Fruit fly (Drosophila melanogaster) whole organism, wandering third instar larva: ENCODE data around the gene Spase25.

Experiments
- Abd-B ChIP-seq: fragments of >200 bp; optimal IDR thresholded peaks from 2 replicates; lab custom pipeline; 2017; ENCODE audit warnings: missing biosample characterization, missing genetic modification characterization
- CG32264 ChIP-seq: fragments of 200-800 bp; sonication (Bioruptor generic); optimal IDR thresholded peaks from 2 replicates; lab custom pipeline; 2016; ENCODE audit warnings: missing biosample characterization, missing genetic modification characterization
- CG9705 ChIP-seq: fragments of 200-800 bp; sonication (Bioruptor generic); optimal IDR thresholded peaks from 2 replicates; lab custom pipeline; 2018; ENCODE audit warnings: missing biosample characterization, mild to moderate bottlenecking, missing genetic modification characterization
- CrebA ChIP-seq: fragments of 200-800 bp; sonication (Bioruptor generic); optimal IDR thresholded peaks from 2 replicates; lab custom pipeline; 2016; ENCODE audit warnings: missing biosample characterization, mild to moderate bottlenecking, missing genetic modification characterization, borderline replicate concordance
- Dif ChIP-seq: fragments of 200-275, 200-300 bp; sonication (Bioruptor generic); optimal IDR thresholded peaks from 2 replicates; lab custom pipeline; 2018; ENCODE audit warnings: missing biosample characterization, missing genetic modification characterization; ENCODE audit not compliant: partially characterized antibody
- GATAd ChIP-seq: sonication (Bioruptor generic); optimal IDR thresholded peaks from 2 replicates; lab custom pipeline; 2016; ENCODE audit warnings: missing biosample characterization, missing genetic modification characterization
- HLH106 ChIP-seq: fragments of 200-800 bp; optimal IDR thresholded peaks from 3 replicates; lab custom pipeline; 2019; ENCODE audit warnings: missing biosample characterization, mild to moderate bottlenecking, missing genetic modification characterization, moderate library complexity
- Hnf4 ChIP-seq: fragments of 200-800 bp; sonication (Bioruptor generic); optimal IDR thresholded peaks from 2 replicates; lab custom pipeline; 2016; ENCODE audit warnings: missing biosample characterization, mild to moderate bottlenecking, missing genetic modification characterization
- Hr78 ChIP-seq: fragments of >200 bp; optimal IDR thresholded peaks from 2 replicates; lab custom pipeline; 2017; ENCODE audit warnings: missing biosample characterization, missing genetic modification characterization
- Hr83 ChIP-seq: fragments of 200-300 bp; sonication (Bioruptor generic); optimal IDR thresholded peaks from 2 replicates; lab custom pipeline; 2016; ENCODE audit warnings: missing biosample characterization, mild to moderate bottlenecking, missing genetic modification characterization, moderate library complexity; ENCODE audit not compliant: poor library complexity, severe bottlenecking
- Jra ChIP-seq: sonication (Bioruptor generic); optimal IDR thresholded peaks from 2 replicates; lab custom pipeline; 2016; ENCODE audit warnings: missing biosample characterization, missing genetic modification characterization
- Mio ChIP-seq: sonication (Bioruptor generic); optimal IDR thresholded peaks from 2 replicates; lab custom pipeline; 2016; ENCODE audit warnings: missing biosample characterization, missing genetic modification characterization
- N ChIP-seq: fragments of >200 bp; optimal IDR thresholded peaks from 2 replicates; lab custom pipeline; 2018; ENCODE audit warnings: missing biosample characterization, missing external identifiers, missing genetic modification characterization
- OdsH ChIP-seq: fragments of 200-800 bp; sonication (Bioruptor generic); optimal IDR thresholded peaks from 2 replicates; lab custom pipeline; 2016; ENCODE audit warnings: missing biosample characterization, mild to moderate bottlenecking, missing genetic modification characterization
- Rel ChIP-seq, 2 experiments: fragments of 200-800 bp; sonication (Bioruptor generic) in 1 of 2; optimal IDR thresholded peaks; 2 replicates in 1 of 2; 3 replicates in 1 of 2; lab custom pipeline; 2016 to 2019; ENCODE audit warnings: mild to moderate bottlenecking in 2 of 2, missing biosample characterization in 2 of 2, missing genetic modification characterization in 2 of 2, moderate library complexity in 1 of 2
- Sp1 ChIP-seq: fragments of 200-800 bp; sonication (Bioruptor generic); optimal IDR thresholded peaks from 3 replicates; lab custom pipeline; 2019; ENCODE audit warnings: missing biosample characterization, mild to moderate bottlenecking, missing genetic modification characterization, moderate library complexity
- Vsx2 ChIP-seq: fragments of 200-300, 225-300 bp; sonication (Bioruptor generic); optimal IDR thresholded peaks from 2 replicates; lab custom pipeline; 2018; ENCODE audit warnings: missing biosample characterization, missing genetic modification characterization; ENCODE audit not compliant: partially characterized antibody
- br ChIP-seq: fragments of 200-800 bp; sonication (Bioruptor generic); optimal IDR thresholded peaks from 2 replicates; lab custom pipeline; 2016; ENCODE audit warnings: missing biosample characterization, missing genetic modification characterization
- brk ChIP-seq: fragments of 200-800 bp; sonication (Bioruptor generic); optimal IDR thresholded peaks from 2 replicates; lab custom pipeline; 2016; ENCODE audit warnings: missing biosample characterization, mild to moderate bottlenecking, missing genetic modification characterization
- dl ChIP-seq, 2 experiments: fragments of 175-275, 200-275 bp in 1 of 2; fragments of 200-275 bp in 1 of 2; sonication (Bioruptor generic); optimal IDR thresholded peaks; lab custom pipeline; 2018; ENCODE audit warnings: mild to moderate bottlenecking in 2 of 2, missing biosample characterization in 2 of 2, missing genetic modification characterization in 2 of 2, moderate library complexity in 2 of 2; ENCODE audit not compliant: partially characterized antibody in 2 of 2, insufficient read depth in 1 of 2
- dmrt93B ChIP-seq: fragments of 200-800 bp; sonication (Bioruptor generic); optimal IDR thresholded peaks from 2 replicates; lab custom pipeline; 2018; ENCODE audit warnings: missing biosample characterization, mild to moderate bottlenecking, missing genetic modification characterization
- dsf ChIP-seq: sonication (Bioruptor generic); optimal IDR thresholded peaks from 2 replicates; lab custom pipeline; 2016; ENCODE audit warnings: missing biosample characterization, missing genetic modification characterization, borderline replicate concordance
- ey ChIP-seq: fragments of 200-800 bp; sonication (Bioruptor generic); optimal IDR thresholded peaks from 2 replicates; lab custom pipeline; 2016; ENCODE audit warnings: missing biosample characterization, missing genetic modification characterization
- foxo ChIP-seq, 2 experiments: fragments of 200-800 bp; sonication (Bioruptor generic); optimal IDR thresholded peaks; 2 replicates in 1 of 2; 3 replicates in 1 of 2; lab custom pipeline; 2016 to 2017; ENCODE audit warnings: missing biosample characterization in 2 of 2, missing genetic modification characterization in 2 of 2
- fru ChIP-seq: fragments of 200-800 bp; sonication (Bioruptor generic); optimal IDR thresholded peaks from 3 replicates; lab custom pipeline; 2016; ENCODE audit warnings: missing biosample characterization, mild to moderate bottlenecking, missing genetic modification characterization
- h ChIP-seq: fragments of 200-800 bp; sonication (Bioruptor generic); optimal IDR thresholded peaks from 3 replicates; lab custom pipeline; 2016; ENCODE audit warnings: missing biosample characterization, mild to moderate bottlenecking, missing genetic modification characterization
- pan ChIP-seq: fragments of >200 bp; optimal IDR thresholded peaks from 2 replicates; lab custom pipeline; 2017
- psq ChIP-seq: fragments of 200-800 bp; sonication (Bioruptor generic); optimal IDR thresholded peaks from 3 replicates; lab custom pipeline; 2017; ENCODE audit warnings: missing biosample characterization, mild to moderate bottlenecking, missing genetic modification characterization, moderate library complexity
- rgr ChIP-seq: fragments of 200-800 bp; sonication (Bioruptor generic); optimal IDR thresholded peaks from 3 replicates; lab custom pipeline; 2016; ENCODE audit warnings: missing biosample characterization, mild to moderate bottlenecking, missing genetic modification characterization
- sv ChIP-seq: fragments of 200-800 bp; sonication (Bioruptor generic); optimal IDR thresholded peaks from 3 replicates; lab custom pipeline; 2016; ENCODE audit warnings: missing biosample characterization, missing genetic modification characterization
- tai ChIP-seq: sonication (Bioruptor generic); optimal IDR thresholded peaks from 2 replicates; lab custom pipeline; 2016; ENCODE audit warnings: missing biosample characterization, missing genetic modification characterization
- usp ChIP-seq: fragments of >200 bp; optimal IDR thresholded peaks from 2 replicates; lab custom pipeline; 2017; ENCODE audit warnings: missing biosample characterization, missing genetic modification characterization
- woc ChIP-seq: sonication (Bioruptor generic); optimal IDR thresholded peaks from 2 replicates; lab custom pipeline; 2016; ENCODE audit warnings: missing biosample characterization, mild to moderate bottlenecking, missing genetic modification characterization

Spase25 gene

DNA sequence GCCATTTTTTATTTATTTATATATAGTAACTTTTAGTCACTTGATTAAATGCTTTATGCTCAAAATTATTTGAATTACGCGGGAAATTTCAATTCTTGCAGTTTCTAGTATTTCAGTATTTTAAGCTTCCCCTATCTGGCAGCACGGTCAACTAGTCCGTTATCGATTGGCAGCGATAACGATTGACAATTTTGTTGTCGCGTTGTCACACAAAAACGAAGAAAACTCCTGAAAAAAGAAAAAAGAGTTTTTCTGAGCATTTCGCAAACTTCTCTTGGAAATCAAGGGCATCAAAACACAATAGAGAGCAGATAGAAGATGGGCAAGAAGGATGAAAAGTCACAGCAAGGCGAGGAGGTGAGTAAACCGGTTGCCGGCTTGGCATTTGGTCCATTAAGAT, at the start of gene Spase25:
Spase25 (plus strand) TSS at position 176 of the 400 bp plus-strand sequence.
- TF ChIP-seq Rel (GFP tag; optimal IDR thresholded peaks at IDR 0.05; lab: Kevin White, UChicago): no peak
- TF ChIP-seq Rel (tag; optimal IDR thresholded peaks at IDR 0.05; lab: Kevin White, UChicago): peak; percentile 21
- no peak for TF ChIP-seq ey
- peak; percentile 87 for TF ChIP-seq CrebA
- no peak for TF ChIP-seq dsf (GFP tag; lab: Kevin White, UChicago)

dm6 chrX:11439270-11439669, 45.8 kb upstream of the Spase25 start:
- TF ChIP-seq Mio (no peak), sv (GFP tag; lab: Kevin White, UChicago) (no peak), pan (lab: Kevin White, UChicago) (no peak), Sp1 (GFP tag; lab: Kevin White, UChicago) (no peak), psq (GFP tag; lab: Kevin White, UChicago) (peak; percentile 16), Dif (GFP tag; lab: Kevin White, UChicago) (no peak), h (no peak), Hr78 (GFP tag; lab: Kevin White, UChicago) (no peak)
- TF ChIP-seq, all 38 proteins: peak for 1

dm6 chrX:11440944-11441343, 44.1 kb upstream of the Spase25 start:
- TF ChIP-seq Mio (no peak), rgr (GFP tag; lab: Kevin White, UChicago) (no peak), HLH106 (peak; percentile 33), N (no peak), psq (GFP tag; lab: Kevin White, UChicago) (peak; percentile 24), CG32264 (GFP tag; lab: Kevin White, UChicago) (no peak), OdsH (GFP tag; lab: Kevin White, UChicago) (peak; percentile 37), Rel (GFP tag; optimal IDR thresholded peaks at IDR 0.05; lab: Kevin White, UChicago) (no peak), Rel (tag; optimal IDR thresholded peaks at IDR 0.05; lab: Kevin White, UChicago) (no peak), brk (GFP tag; lab: Kevin White, UChicago) (no peak), Hr83 (GFP tag; lab: Kevin White, UChicago) (no peak), GATAd (GFP tag; lab: Kevin White, UChicago) (no peak), Abd-B (GFP tag; lab: Kevin White, UChicago) (no peak), Vsx2 (GFP tag; lab: Kevin White, UChicago) (no peak), dsf (GFP tag; lab: Kevin White, UChicago) (no peak), dl (GFP tag; optimal IDR thresholded peaks at IDR 0.05; lab: Kevin White, UChicago; ENCODE audit: insufficient read depth in 1 of 2, partially characterized antibody in 2 of 2) (no peak), Jra (GFP tag; lab: Kevin White, UChicago) (no peak), fru (peak; percentile 37), dmrt93B (no peak), Sp1 (GFP tag; lab: Kevin White, UChicago) (peak; percentile 17), foxo (GFP tag; optimal IDR thresholded peaks at IDR 0.05; lab: Kevin White, UChicago) (peak in 1 of 2 experiments; percentile 41), br (GFP tag; lab: Kevin White, UChicago) (no peak), tai (GFP tag; lab: Kevin White, UChicago) (no peak), usp (no peak)

- TF ChIP-seq woc (GFP tag; lab: Kevin White, UChicago) (peak; percentile 24), h (peak; percentile 67), Jra (GFP tag; lab: Kevin White, UChicago) (peak; percentile 21), dsf (GFP tag; lab: Kevin White, UChicago) (no peak), Mio (no peak), Rel (GFP tag; optimal IDR thresholded peaks at IDR 0.05; lab: Kevin White, UChicago) (no peak), Rel (tag; optimal IDR thresholded peaks at IDR 0.05; lab: Kevin White, UChicago) (no peak), Abd-B (GFP tag; lab: Kevin White, UChicago) (no peak), rgr (GFP tag; lab: Kevin White, UChicago) (peak; percentile 40), CrebA (no peak), OdsH (GFP tag; lab: Kevin White, UChicago) (peak; percentile 39), Sp1 (GFP tag; lab: Kevin White, UChicago) (peak; percentile 6), Hnf4 (GFP tag; lab: Kevin White, UChicago) (peak; percentile 51), CG32264 (GFP tag; lab: Kevin White, UChicago) (no peak), ey (peak; percentile 16), pan (lab: Kevin White, UChicago) (no peak), CG9705 (GFP tag; lab: Kevin White, UChicago) (no peak), fru (peak; percentile 61), tai (GFP tag; lab: Kevin White, UChicago) (peak; percentile 40), dmrt93B (no peak), br (GFP tag; lab: Kevin White, UChicago) (peak; percentile 46), foxo (GFP tag; optimal IDR thresholded peaks at IDR 0.05; lab: Kevin White, UChicago) (peak in 1 of 2 experiments; percentile 50)
Measured at dm6 chrX:11441829-11442634, 43.0 kb upstream of the Spase25 start, which contains the start of gene Sk1. Gene Sk1, plus strand, starts transcription at chrX:11442539.
